Worm (Caenorhabditis elegans): ENCODE data around the gene C03B1.2.

The C03B1.2 gene

DNA sequence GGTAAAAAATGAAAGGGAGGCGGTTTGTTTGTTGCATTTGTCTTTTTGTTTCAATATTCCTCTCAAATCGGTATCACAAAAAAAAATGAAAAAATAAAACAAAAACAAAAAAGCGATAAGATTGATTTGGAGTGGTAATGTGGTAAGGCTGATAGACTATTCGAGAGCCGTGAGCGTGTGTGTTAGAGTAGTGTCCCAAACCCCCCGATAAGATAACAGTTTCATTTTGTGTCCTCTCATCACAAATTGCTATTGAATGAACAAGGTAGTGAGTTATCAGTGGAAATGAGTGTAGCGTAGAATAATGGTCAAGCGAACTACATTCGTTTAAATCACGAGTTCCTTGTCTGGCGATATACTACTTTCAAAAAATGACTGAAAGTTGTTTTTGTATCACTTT lies 31.4 kb upstream of the C03B1.2 start (continued):
- no peak for TF ChIP-seq Y48G9A.11 (GFP tag; IDR thresholded peaks at IDR 0.05)

DNA sequence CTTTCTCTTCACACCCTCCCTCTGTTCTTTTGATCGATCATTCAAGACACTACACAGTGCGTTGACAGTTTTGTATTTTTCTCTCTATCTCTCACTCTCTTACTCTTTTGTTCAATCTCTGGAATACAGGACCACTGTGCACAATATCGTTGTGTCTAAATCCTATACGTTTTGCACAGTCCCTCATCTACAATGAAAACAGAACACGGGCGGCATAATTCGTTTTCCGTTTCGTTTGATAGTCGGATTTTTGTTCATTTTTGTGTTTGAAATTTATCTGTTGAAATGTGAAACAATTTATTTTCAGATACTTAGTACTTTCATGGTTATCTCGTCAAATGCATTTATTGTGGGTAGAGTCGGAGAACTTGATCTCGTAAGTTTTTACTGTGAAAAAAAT lies 28.3 kb upstream of the C03B1.2 start, which contains the start of gene C03B1.7:
C03B1.7 (plus strand) TSS at position 301 of the 400 bp plus-strand sequence.
- TF ChIP-seq madf-5 (GFP tag; IDR thresholded peaks at IDR 0.05), result no peak
- TF ChIP-seq Y75B8A.6 (GFP tag; IDR thresholded peaks at IDR 0.05), result no peak
- no peak for TF ChIP-seq jun-1 (tag; optimal IDR thresholded peaks at IDR 0.05)
- no peak for TF ChIP-seq ceh-62 (tag; optimal IDR thresholded peaks at IDR 0.05)
- TF ChIP-seq pqm-1 (tag; optimal IDR thresholded peaks at IDR 0.05), result no peak
- no peak for TF ChIP-seq ama-1 (optimal IDR thresholded peaks at IDR 0.05)
- TF ChIP-seq lir-3 (tag; optimal IDR thresholded peaks at IDR 0.05), result no peak
- TF ChIP-seq arid-1 (GFP tag; conservative IDR thresholded peaks at IDR 0.05), result no peak
- no peak for TF ChIP-seq hlh-30 (tag; optimal IDR thresholded peaks at IDR 0.05; ENCODE audit: insufficient read depth)
- TF ChIP-seq fkh-10 (GFP tag; optimal IDR thresholded peaks at IDR 0.05), result no peak
- TF ChIP-seq ctbp-1 (GFP tag; IDR thresholded peaks at IDR 0.05), result no peak
- no peak for TF ChIP-seq pha-4 (GFP tag; IDR thresholded peaks at IDR 0.05)
- TF ChIP-seq pha-4 (tag; optimal IDR thresholded peaks at IDR 0.05), result no peak

DNA sequence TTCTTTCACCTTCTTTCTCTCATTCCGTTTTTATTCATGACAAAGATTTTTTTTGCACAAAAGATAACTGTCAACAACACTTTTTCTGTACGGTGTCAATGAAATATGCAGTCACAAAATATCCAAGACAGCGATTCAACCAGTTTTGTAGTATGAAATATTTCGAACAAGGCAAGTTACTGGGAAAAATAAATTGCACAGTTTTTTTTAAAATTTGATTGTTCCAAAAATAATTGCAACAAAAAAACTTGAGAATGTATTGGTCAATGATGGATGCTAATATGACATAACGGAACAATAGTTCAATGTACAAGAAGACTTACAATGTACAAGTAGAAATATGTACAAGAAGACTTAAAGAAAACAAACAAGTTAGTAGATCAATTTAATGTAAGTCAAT lies 24.0 kb upstream of the C03B1.2 start:
- no peak for TF ChIP-seq cey-2 (tag; optimal IDR thresholded peaks at IDR 0.05; ENCODE audit: borderline replicate concordance, insufficient read depth)
- TF ChIP-seq unc-62 (GFP tag; optimal IDR thresholded peaks at IDR 0.05 in 1 of 2), result peak in 1 of 2 experiments; percentile 90
- TF ChIP-seq unc-62 (tag; optimal IDR thresholded peaks at IDR 0.05), result no peak
- no peak for TF ChIP-seq hlh-11 (tag; optimal IDR thresholded peaks at IDR 0.05)
- TF ChIP-seq daf-12 (tag; optimal IDR thresholded peaks at IDR 0.05), result no peak
- TF ChIP-seq mxl-2 (GFP tag; conservative IDR thresholded peaks at IDR 0.05), result no peak
- TF ChIP-seq snpc-4 (tag; optimal IDR thresholded peaks at IDR 0.05), result no peak
- TF ChIP-seq sdz-12 (GFP tag; optimal IDR thresholded peaks at IDR 0.05), result no peak
- no peak for TF ChIP-seq set-16 (GFP tag; IDR thresholded peaks at IDR 0.05)

DNA sequence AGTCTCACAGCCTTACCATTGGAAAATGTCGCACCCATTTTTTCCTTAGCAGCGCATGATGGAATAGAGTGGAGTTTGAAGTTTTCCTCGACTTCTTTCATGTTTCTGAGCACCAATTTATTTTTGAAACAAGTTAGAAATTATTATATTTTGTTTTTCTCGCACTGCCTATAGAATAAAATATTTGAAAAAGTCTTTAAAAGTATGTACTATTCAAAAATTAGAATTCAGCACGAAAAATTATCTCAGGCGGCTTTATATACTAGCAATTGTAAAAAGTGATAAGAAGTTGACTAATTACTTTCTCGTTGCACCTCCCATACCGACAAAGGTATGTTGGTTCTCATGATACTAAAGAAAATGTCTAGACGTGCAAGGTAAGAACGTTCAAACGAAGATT lies 22.8 kb upstream of the C03B1.2 start, which contains the start of gene C03B1.9:
C03B1.9 (minus strand) TSS at position 101 of the 400 bp plus-strand sequence.
- TF ChIP-seq fkh-10 (GFP tag; optimal IDR thresholded peaks at IDR 0.05) (no peak), ZK337.2 (GFP tag; IDR thresholded peaks at IDR 0.05) (no peak), jun-1 (tag; optimal IDR thresholded peaks at IDR 0.05) (no peak), ctbp-1 (GFP tag; IDR thresholded peaks at IDR 0.05) (no peak), daf-16 (GFP tag; optimal IDR thresholded peaks at IDR 0.05) (no peak), daf-16 (tag; optimal IDR thresholded peaks at IDR 0.05) (no peak), nhr-6 (tag; optimal IDR thresholded peaks at IDR 0.05) (no peak), tag-97 (GFP tag; IDR thresholded peaks at IDR 0.05) (no peak), set-16 (GFP tag; IDR thresholded peaks at IDR 0.05) (no peak), nhr-76 (tag; optimal IDR thresholded peaks at IDR 0.05) (no peak), spr-1 (tag; optimal IDR thresholded peaks at IDR 0.05) (no peak), php-3 (GFP tag; IDR thresholded peaks at IDR 0.05) (no peak), dmd-6 (GFP tag; IDR thresholded peaks at IDR 0.05) (no peak), rbr-2 (tag; optimal IDR thresholded peaks at IDR 0.05) (no peak), madf-9 (GFP tag; conservative IDR thresholded peaks at IDR 0.05) (no peak), F37D6.2 (tag; optimal IDR thresholded peaks at IDR 0.05) (no peak), fos-1 (tag; optimal IDR thresholded peaks at IDR 0.05) (no peak)

DNA sequence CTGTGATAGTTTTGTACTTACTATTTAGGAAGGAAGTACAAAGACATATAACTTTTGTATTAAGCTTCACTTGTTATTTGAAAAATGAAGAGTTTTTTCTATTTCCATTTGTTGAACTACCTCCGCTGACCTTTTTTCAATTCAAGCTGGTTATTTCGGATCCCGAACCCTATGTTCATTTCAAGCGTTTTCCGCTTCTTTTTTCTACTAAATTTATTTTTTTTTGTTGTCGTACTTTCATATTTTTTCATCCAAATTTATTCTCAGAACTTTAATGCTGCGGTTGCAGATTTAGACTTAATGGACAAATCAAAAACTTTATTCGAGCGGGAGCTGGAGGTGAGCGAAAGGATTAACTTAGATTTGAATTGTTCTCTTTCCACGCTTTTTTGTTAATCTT lies 19.8 kb upstream of the C03B1.2 start, which contains the start of gene C03B1.6:
C03B1.6 (plus strand) TSS at position 301 of the 400 bp plus-strand sequence.
- no peak for TF ChIP-seq spr-3 (GFP tag; optimal IDR thresholded peaks at IDR 0.05)
- no peak for TF ChIP-seq pha-4 (GFP tag; IDR thresholded peaks at IDR 0.05)
- TF ChIP-seq pha-4 (tag; optimal IDR thresholded peaks at IDR 0.05), result no peak
- TF ChIP-seq nhr-41 (GFP tag; IDR thresholded peaks at IDR 0.05), result no peak
- no peak for TF ChIP-seq mdl-1 (tag; optimal IDR thresholded peaks at IDR 0.05)
- no peak for TF ChIP-seq mdt-29 (GFP tag; IDR thresholded peaks at IDR 0.05)
- no peak for TF ChIP-seq nhr-76 (tag; optimal IDR thresholded peaks at IDR 0.05)
- TF ChIP-seq nhr-25 (tag; optimal IDR thresholded peaks at IDR 0.05; ENCODE audit: borderline replicate concordance, insufficient read depth), result no peak
- no peak for TF ChIP-seq unc-130 (GFP tag; optimal IDR thresholded peaks at IDR 0.05)
- TF ChIP-seq duxl-1 (tag; optimal IDR thresholded peaks at IDR 0.05; ENCODE audit: poor library complexity), result no peak
- no peak for TF ChIP-seq gei-8 (GFP tag; optimal IDR thresholded peaks at IDR 0.05)
- TF ChIP-seq nhr-237 (tag; optimal IDR thresholded peaks at IDR 0.05), result no peak
- no peak for TF ChIP-seq F37D6.2 (tag; optimal IDR thresholded peaks at IDR 0.05)

Data from whole organism, L4 larva.